Worm (Caenorhabditis elegans): Measurements from ENCODE around the gene rpl-38.

The rpl-38 gene

DNA sequence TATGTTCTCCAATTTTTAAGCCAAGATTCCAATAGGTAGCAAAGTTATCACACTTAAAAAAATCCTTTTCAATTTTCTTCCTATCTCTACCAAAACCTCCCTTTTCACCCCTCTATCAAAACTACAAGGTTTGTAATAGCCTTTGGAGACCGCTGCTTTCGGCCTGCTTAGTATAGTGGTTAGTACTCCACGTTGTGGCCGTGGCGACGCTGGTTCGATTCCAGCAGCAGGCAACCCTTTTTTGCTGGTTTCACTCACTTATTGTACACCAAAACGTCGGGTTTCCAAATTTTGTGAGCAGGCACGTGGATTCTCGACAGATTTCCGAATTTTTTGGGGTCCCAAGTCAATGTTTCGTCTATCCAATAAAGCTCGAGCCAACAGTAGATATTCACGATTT is 41.9 kb downstream of the rpl-38 start (continued):
- no peak for TF ChIP-seq php-3 (GFP tag; IDR thresholded peaks at IDR 0.05)
- no peak for TF ChIP-seq mxl-2 (GFP tag; conservative IDR thresholded peaks at IDR 0.05)
- no peak for TF ChIP-seq nhr-102 (tag; optimal IDR thresholded peaks at IDR 0.05)
- TF ChIP-seq hlh-30 (tag; optimal IDR thresholded peaks at IDR 0.05; ENCODE audit: insufficient read depth), result peak; percentile 19
- TF ChIP-seq Y105C5A.15 (GFP tag; IDR thresholded peaks at IDR 0.05), result 0 out of 2 replicates have a peak, but pooled peaks have one; percentile 28
- no peak for TF ChIP-seq attf-4 (tag; optimal IDR thresholded peaks at IDR 0.05)
- TF ChIP-seq zag-1 (tag; optimal IDR thresholded peaks at IDR 0.05), result no peak
- no peak for TF ChIP-seq lin-38 (GFP tag; IDR thresholded peaks at IDR 0.05)
- 0 out of 2 replicates have a peak, but pooled peaks have one; percentile 37 for TF ChIP-seq vab-7 (GFP tag; IDR thresholded peaks at IDR 0.05)
- no peak for TF ChIP-seq ZK546.5 (tag; optimal IDR thresholded peaks at IDR 0.05)
- TF ChIP-seq nhr-41 (GFP tag; IDR thresholded peaks at IDR 0.05), result no peak; the same call in 1 of the 2 replicates
- no peak for TF ChIP-seq mdt-29 (GFP tag; IDR thresholded peaks at IDR 0.05)
- TF ChIP-seq aha-1 (tag), result no peak
- peak; percentile 72; the same call in 1 of the 2 replicates for TF ChIP-seq snpc-1.2 (GFP tag; IDR thresholded peaks at IDR 0.05)
- TF ChIP-seq ceh-82 (tag; optimal IDR thresholded peaks at IDR 0.05), result no peak
- TF ChIP-seq nhr-237 (tag; optimal IDR thresholded peaks at IDR 0.05), result no peak
- TF ChIP-seq lin-13 (GFP tag; optimal IDR thresholded peaks at IDR 0.05), result no peak
- TF ChIP-seq nhr-11 (tag; optimal IDR thresholded peaks at IDR 0.05), result no peak
- TF ChIP-seq lir-3 (tag; optimal IDR thresholded peaks at IDR 0.05), result no peak
- no peak for TF ChIP-seq set-16 (GFP tag; IDR thresholded peaks at IDR 0.05)
- TF ChIP-seq zip-11 (GFP tag; IDR thresholded peaks at IDR 0.05), result no peak
- no peak for TF ChIP-seq mxl-3 (GFP tag; optimal IDR thresholded peaks at IDR 0.05)
- TF ChIP-seq ces-1 (GFP tag; optimal IDR thresholded peaks at IDR 0.05), result no peak
- peak; percentile 23 for TF ChIP-seq rbr-2 (tag; optimal IDR thresholded peaks at IDR 0.05)
- no peak for TF ChIP-seq Y75B8A.6 (GFP tag; IDR thresholded peaks at IDR 0.05)
- peak; percentile 68 for TF ChIP-seq mes-2 (tag; optimal IDR thresholded peaks at IDR 0.05; ENCODE audit: poor library complexity, severe bottlenecking)
- TF ChIP-seq F37D6.2 (tag; optimal IDR thresholded peaks at IDR 0.05), result no peak
- TF ChIP-seq nhr-48 (tag; optimal IDR thresholded peaks at IDR 0.05), result no peak
- peak; percentile 11 for TF ChIP-seq hlh-11 (tag; optimal IDR thresholded peaks at IDR 0.05)
- TF ChIP-seq madf-5 (GFP tag; IDR thresholded peaks at IDR 0.05), result no peak
- TF ChIP-seq dmd-9 (GFP tag; IDR thresholded peaks at IDR 0.05), result no peak
- no peak for TF ChIP-seq jun-1 (tag; optimal IDR thresholded peaks at IDR 0.05)
- no peak for TF ChIP-seq duxl-1 (tag; optimal IDR thresholded peaks at IDR 0.05; ENCODE audit: poor library complexity)
- TF ChIP-seq unc-62 (GFP tag; optimal IDR thresholded peaks at IDR 0.05 in 1 of 2), result peak in 1 of 2 experiments; percentile 96
- TF ChIP-seq unc-62 (tag; optimal IDR thresholded peaks at IDR 0.05), result no peak
- TF ChIP-seq unc-130 (GFP tag; optimal IDR thresholded peaks at IDR 0.05), result no peak
- no peak for TF ChIP-seq F49E8.2 (tag; optimal IDR thresholded peaks at IDR 0.05; ENCODE audit: borderline replicate concordance)
- no peak for TF ChIP-seq egl-27 (tag; optimal IDR thresholded peaks at IDR 0.05)
- TF ChIP-seq nhr-10 (tag; optimal IDR thresholded peaks at IDR 0.05), result no peak
- no peak for TF ChIP-seq R02D3.7 (tag; optimal IDR thresholded peaks at IDR 0.05)
- TF ChIP-seq zfp-3 (GFP tag; conservative IDR thresholded peaks at IDR 0.05), result no peak
- TF ChIP-seq nhr-77 (tag; optimal IDR thresholded peaks at IDR 0.05), result peak; percentile 15
- no peak for TF ChIP-seq zfp-2 (tag; optimal IDR thresholded peaks at IDR 0.05)
- TF ChIP-seq ZK337.2 (GFP tag; IDR thresholded peaks at IDR 0.05), result no peak
- TF ChIP-seq dmd-6 (GFP tag; IDR thresholded peaks at IDR 0.05), result peak; percentile 44
- TF ChIP-seq ceh-28 (tag; optimal IDR thresholded peaks at IDR 0.05), result no peak
- TF ChIP-seq ceh-62 (tag; optimal IDR thresholded peaks at IDR 0.05), result no peak
- TF ChIP-seq sdz-12 (GFP tag; optimal IDR thresholded peaks at IDR 0.05), result no peak
- 0 out of 2 replicates have a peak, but pooled peaks have one; percentile 53 for TF ChIP-seq tra-1 (GFP tag; IDR thresholded peaks at IDR 0.05)
- peak; percentile 28 for TF ChIP-seq mep-1 (tag; optimal IDR thresholded peaks at IDR 0.05)
- peak; percentile 87 for TF ChIP-seq egl-43 (GFP tag; IDR thresholded peaks at IDR 0.05)
- TF ChIP-seq hif-1 (tag; optimal IDR thresholded peaks at IDR 0.05), result no peak

Data from whole organism, L4 larva.